Fruit fly (Drosophila melanogaster) Kc167 (cell line): ENCODE data around the gene CG42322.

Experiments used
- Myc ChIP-seq: fragments of >200 bp; optimal IDR thresholded peaks from 2 replicates; lab custom pipeline; 2017; ENCODE audit warnings: missing external identifiers
- Sin3A ChIP-seq: fragments of >200 bp; optimal IDR thresholded peaks from 2 replicates; lab custom pipeline; 2018; ENCODE audit warnings: missing external identifiers
- h ChIP-seq: fragments of >200 bp; optimal IDR thresholded peaks from 3 replicates; lab custom pipeline; 2018; ENCODE audit warnings: missing external identifiers
- psq ChIP-seq: fragments of >200 bp; optimal IDR thresholded peaks from 2 replicates; lab custom pipeline; 2017; ENCODE audit warnings: missing external identifiers
- ttk ChIP-seq: sonication (Bioruptor generic); optimal IDR thresholded peaks from 2 replicates; lab custom pipeline; 2017; ENCODE audit warnings: missing external identifiers

dm6 chr3R:20790437-20790836 is 50.5 kb downstream of the CG42322 start:
- no peak for TF ChIP-seq h (lab: Kevin White, UChicago)
- TF ChIP-seq Myc (lab: Kevin White, UChicago) = no peak
- no peak for TF ChIP-seq Sin3A (lab: Kevin White, UChicago)
- no peak for TF ChIP-seq psq (lab: Kevin White, UChicago)
- TF ChIP-seq ttk = no peak
